Worm (Caenorhabditis elegans): ENCODE results near the gene C02F5.14.

ce11 chrIII:8235358-8235757 lies at the start of gene C02F5.14:
- TF ChIP-seq ama-1 (optimal IDR thresholded peaks at IDR 0.05) (no peak), hmbx-1 (tag; optimal IDR thresholded peaks at IDR 0.05) (no peak), flt-1 (GFP tag; IDR thresholded peaks at IDR 0.05) (no peak), ceh-13 (GFP tag; optimal IDR thresholded peaks at IDR 0.05) (no peak), B0310.2 (tag; optimal IDR thresholded peaks at IDR 0.05) (no peak), scrt-1 (GFP tag; IDR thresholded peaks at IDR 0.05) (no peak), tbx-37 (GFP tag; conservative IDR thresholded peaks at IDR 0.05) (no peak), tbx-11 (GFP tag; IDR thresholded peaks at IDR 0.05) (no peak)
